Worm (Caenorhabditis elegans): ENCODE results near the gene lron-2.

The lron-2 gene

DNA sequence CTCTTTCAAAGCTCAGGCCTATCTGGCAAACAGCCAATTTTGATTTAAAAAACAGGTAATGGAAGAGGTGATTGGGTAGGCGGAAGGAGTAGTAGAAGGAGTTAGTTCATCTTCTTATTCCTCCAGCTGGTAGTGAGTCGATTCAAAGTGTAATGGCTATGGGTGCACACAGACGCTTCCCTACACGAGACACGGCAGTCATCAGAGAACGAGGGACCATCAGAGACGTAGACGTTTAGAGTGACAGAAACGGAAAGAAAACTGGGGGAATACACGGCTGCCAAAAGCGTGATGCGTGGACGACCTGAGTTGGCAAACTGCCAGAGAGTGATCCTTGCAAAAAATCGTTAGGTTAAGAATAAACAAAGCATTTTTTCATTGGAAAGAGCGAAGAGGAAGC, 39.9 kb downstream of the lron-2 start:
- TF ChIP-seq ztf-29 (GFP tag; IDR thresholded peaks at IDR 0.05) = no peak
- TF ChIP-seq klf-2 (GFP tag; conservative IDR thresholded peaks at IDR 0.05) = no peak
- TF ChIP-seq med-1 (GFP tag; optimal IDR thresholded peaks at IDR 0.05; ENCODE audit: insufficient read depth) = no peak
- TF ChIP-seq T22C8.4 (GFP tag; IDR thresholded peaks at IDR 0.05) = no peak
- no peak for TF ChIP-seq cog-1 (tag; optimal IDR thresholded peaks at IDR 0.05)
- TF ChIP-seq ref-1 (GFP tag; conservative IDR thresholded peaks at IDR 0.05) = no peak
- TF ChIP-seq ztf-23 (GFP tag; IDR thresholded peaks at IDR 0.05) = no peak

DNA sequence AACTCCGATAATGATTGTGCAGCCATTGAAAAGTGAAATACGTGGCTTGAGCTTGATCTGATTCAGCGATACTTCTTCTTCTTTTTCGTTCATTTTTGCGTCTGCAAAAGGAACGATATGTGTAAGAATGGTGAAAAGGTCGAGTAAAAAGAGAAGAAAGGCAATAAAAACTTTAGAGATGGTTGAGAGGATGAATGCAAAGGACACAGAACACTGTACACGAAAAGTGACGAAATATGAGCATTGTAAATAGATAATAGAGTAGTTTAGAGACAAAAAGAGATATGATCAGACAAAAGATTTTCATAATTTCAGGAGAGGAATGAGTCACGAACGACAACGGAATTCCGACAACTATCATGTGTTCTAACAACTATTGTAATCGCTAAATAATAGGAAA, 41.1 kb downstream of the lron-2 start, which contains the start of gene aat-2:
aat-2 (minus strand) TSS at position 101 of the 400 bp plus-strand sequence.
- TF ChIP-seq T22C8.4 (GFP tag; IDR thresholded peaks at IDR 0.05) (no peak), tab-1 (GFP tag; IDR thresholded peaks at IDR 0.05) (no peak), med-1 (GFP tag; optimal IDR thresholded peaks at IDR 0.05; ENCODE audit: insufficient read depth) (no peak), cog-1 (tag; optimal IDR thresholded peaks at IDR 0.05) (no peak), flt-1 (GFP tag; IDR thresholded peaks at IDR 0.05) (no peak), ref-1 (GFP tag; conservative IDR thresholded peaks at IDR 0.05) (no peak), ztf-23 (GFP tag; IDR thresholded peaks at IDR 0.05) (no peak), ztf-29 (GFP tag; IDR thresholded peaks at IDR 0.05) (no peak)

DNA sequence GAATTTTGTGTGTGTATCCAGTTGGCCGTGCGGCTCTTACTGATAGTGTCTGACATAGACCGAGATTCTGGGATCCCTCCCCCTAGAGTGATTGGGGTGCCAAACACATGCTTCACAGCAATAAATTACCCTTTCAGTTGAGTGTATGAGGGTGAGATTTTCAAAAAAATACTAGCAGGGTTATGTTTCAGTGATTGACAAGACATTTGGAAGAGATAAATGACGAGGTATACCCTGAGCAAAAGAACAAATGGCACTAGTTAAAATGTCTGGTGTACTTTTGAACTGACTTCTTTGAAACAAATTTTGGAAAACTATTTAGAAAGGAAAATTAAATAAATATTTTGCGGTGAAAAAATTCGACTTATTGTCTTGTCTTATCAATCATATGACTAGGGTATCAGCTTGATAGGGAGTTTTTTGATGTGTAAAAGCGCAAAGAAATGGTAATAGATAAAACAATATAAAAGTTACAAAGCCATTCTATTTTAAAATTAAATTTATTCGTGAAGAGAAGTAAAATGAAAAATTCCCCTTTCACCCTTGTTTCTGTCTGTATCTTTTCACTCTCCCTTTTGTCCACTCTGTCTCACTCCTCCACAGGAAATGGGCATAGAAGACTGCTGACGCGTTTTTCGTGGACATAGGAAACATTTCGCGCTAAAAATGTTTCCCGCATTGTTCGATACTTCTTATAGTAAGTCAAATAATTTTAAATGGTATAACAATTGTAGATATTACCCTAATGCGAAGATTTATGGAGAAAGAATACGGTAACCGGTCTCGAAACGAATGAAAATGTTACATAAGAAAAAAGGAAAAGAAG, 44.0 kb downstream of the lron-2 start, which contains the start of gene glo-4:
glo-4 (minus strand) TSS at position 51 of the 826 bp plus-strand sequence.
- TF ChIP-seq cog-1 (tag; optimal IDR thresholded peaks at IDR 0.05) = no peak
- TF ChIP-seq ztf-23 (GFP tag; IDR thresholded peaks at IDR 0.05) = no peak
